Fruit fly (Drosophila melanogaster) whole organism, embryonic: Measurements from ENCODE around the gene CG34427.
A peak's percentile ranks its signal among the peaks of the same experiment; 100 is the strongest.

Source experiments
- Blimp-1 ChIP-seq: fragments of 200-800 bp; sonication (Bioruptor generic); optimal IDR thresholded peaks from 3 replicates; lab custom pipeline; 2018; ENCODE audit warnings: missing biosample characterization, missing genetic modification characterization, mild to moderate bottlenecking, moderate library complexity, missing genetic modification reagents
- CG10267 ChIP-seq: fragments of 200-800 bp; sonication (Bioruptor generic); optimal IDR thresholded peaks from 2 replicates; lab custom pipeline; 2018; ENCODE audit warnings: missing biosample characterization, mild to moderate bottlenecking, missing genetic modification characterization, moderate library complexity
- CG10321 ChIP-seq: fragments of 200-800 bp; sonication (Bioruptor generic); IDR thresholded peaks from 2 replicates; pipeline ENCODE4 v1.3.6; 2022; ENCODE audit warnings: missing biosample characterization, missing genetic modification characterization
- CG10431 ChIP-seq: fragments of 200-800 bp; sonication (Bioruptor generic); optimal IDR thresholded peaks from 3 replicates; lab custom pipeline; 2018; ENCODE audit warnings: missing biosample characterization, mild to moderate bottlenecking, missing genetic modification characterization
- CG10979 ChIP-seq: fragments of 200-800 bp; sonication (Bioruptor generic); optimal IDR thresholded peaks from 2 replicates; lab custom pipeline; 2018; ENCODE audit warnings: missing biosample characterization, mild to moderate bottlenecking, missing genetic modification characterization, moderate library complexity
- CG11696 ChIP-seq: fragments of 200-800 bp; sonication (Bioruptor generic); IDR thresholded peaks from 2 replicates; pipeline ENCODE4 v1.3.6; 2022; ENCODE audit warnings: missing biosample characterization, missing genetic modification characterization
- CG12744 ChIP-seq: fragments of 200-800 bp; sonication (Bioruptor generic); optimal IDR thresholded peaks from 2 replicates; lab custom pipeline; 2016; ENCODE audit warnings: missing biosample characterization, missing genetic modification characterization
- CG14441 ChIP-seq: fragments of 200-800 bp; sonication (Bioruptor generic); IDR thresholded peaks from 2 replicates; pipeline ENCODE4 v1.3.6; 2022; ENCODE audit warnings: missing biosample characterization, missing genetic modification characterization
- CG14710 ChIP-seq: fragments of 200-800 bp; sonication (Bioruptor generic); optimal IDR thresholded peaks from 3 replicates; lab custom pipeline; 2019; ENCODE audit warnings: missing biosample characterization, mild to moderate bottlenecking, missing genetic modification characterization, moderate library complexity
- CG15073 ChIP-seq: fragments of 200-800 bp; sonication (Bioruptor generic); optimal IDR thresholded peaks from 2 replicates; lab custom pipeline; 2016; ENCODE audit warnings: missing biosample characterization, missing genetic modification characterization
- CG1647 ChIP-seq: fragments of 200-800 bp; sonication (Bioruptor generic); optimal IDR thresholded peaks from 3 replicates; lab custom pipeline; 2016; ENCODE audit warnings: missing biosample characterization, missing genetic modification characterization
- CG17186 ChIP-seq: fragments of 200-800 bp; sonication (Bioruptor generic); optimal IDR thresholded peaks from 3 replicates; lab custom pipeline; 2017; ENCODE audit warnings: missing biosample characterization, missing genetic modification reagents, missing genetic modification characterization
- CG17802 ChIP-seq: fragments of 200-800 bp; sonication (Bioruptor generic); optimal IDR thresholded peaks from 2 replicates; lab custom pipeline; 2018; ENCODE audit warnings: missing biosample characterization, mild to moderate bottlenecking, missing genetic modification characterization, moderate library complexity
- CG2129 ChIP-seq: fragments of 200-800 bp; sonication (Bioruptor generic); IDR thresholded peaks from 2 replicates; pipeline ENCODE4 v1.3.6; 2022; ENCODE audit warnings: missing biosample characterization, missing genetic modification characterization; ENCODE audit not compliant: partially characterized antibody
- CG4282 ChIP-seq: fragments of 200-800 bp; sonication (Bioruptor generic); optimal IDR thresholded peaks from 2 replicates; lab custom pipeline; 2016; ENCODE audit warnings: missing biosample characterization, missing genetic modification characterization
- CG7271 ChIP-seq: fragments of 200-800 bp; sonication (Bioruptor generic); optimal IDR thresholded peaks from 2 replicates; lab custom pipeline; 2018; ENCODE audit warnings: missing biosample characterization, mild to moderate bottlenecking, missing genetic modification characterization, moderate library complexity
- CG8765 ChIP-seq: fragments of 200-800 bp; sonication (Bioruptor generic); IDR thresholded peaks from 2 replicates; pipeline ENCODE4 v1.3.6; 2022; ENCODE audit warnings: missing biosample characterization, missing genetic modification characterization
- CG9437 ChIP-seq: fragments of 200-800 bp; sonication (Bioruptor generic); optimal IDR thresholded peaks from 2 replicates; lab custom pipeline; 2018; ENCODE audit warnings: missing biosample characterization, mild to moderate bottlenecking, missing genetic modification characterization
- CG9797 ChIP-seq: fragments of 200-800 bp; sonication (Bioruptor generic); optimal IDR thresholded peaks from 3 replicates; lab custom pipeline; 2018; ENCODE audit warnings: missing biosample characterization, mild to moderate bottlenecking, missing genetic modification characterization
- D19A ChIP-seq: fragments of 200-800 bp; optimal IDR thresholded peaks from 3 replicates; lab custom pipeline; 2019; ENCODE audit warnings: missing biosample characterization, mild to moderate bottlenecking, missing genetic modification characterization, moderate library complexity
- Dip2 ChIP-seq: fragments of 200-800 bp; sonication (Bioruptor generic); IDR thresholded peaks from 2 replicates; pipeline ENCODE4 v1.3.6; 2022; ENCODE audit warnings: missing biosample characterization, missing genetic modification characterization
- Dip3 ChIP-seq: fragments of 200-800 bp; sonication (Bioruptor generic); optimal IDR thresholded peaks from 3 replicates; lab custom pipeline; 2016; ENCODE audit warnings: missing biosample characterization, missing genetic modification characterization
- E2f1 ChIP-seq: fragments of 200-800 bp; sonication (Bioruptor generic); IDR thresholded peaks from 2 replicates; pipeline ENCODE4 v1.3.6; 2022; ENCODE audit warnings: missing biosample characterization, missing genetic modification characterization
- Elba2 ChIP-seq: fragments of 200-800 bp; sonication (Bioruptor generic); optimal IDR thresholded peaks from 3 replicates; lab custom pipeline; 2016; ENCODE audit warnings: missing biosample characterization, missing genetic modification characterization
- Fer3 ChIP-seq: fragments of 200-800 bp; sonication (Bioruptor generic); optimal IDR thresholded peaks from 2 replicates; lab custom pipeline; 2018; ENCODE audit warnings: missing biosample characterization, mild to moderate bottlenecking, missing genetic modification characterization, moderate library complexity
- GATAe ChIP-seq: fragments of 200-800 bp; sonication (Bioruptor generic); conservative IDR thresholded peaks from 2 replicates; pipeline ENCODE4 v1.3.6; 2022; ENCODE audit warnings: missing biosample characterization, missing genetic modification characterization
- HmgD ChIP-seq: fragments of 200-800 bp; sonication (Bioruptor generic); optimal IDR thresholded peaks from 3 replicates; lab custom pipeline; 2016; ENCODE audit warnings: missing biosample characterization, missing genetic modification characterization
- Lpt ChIP-seq: fragments of >200 bp; optimal IDR thresholded peaks from 2 replicates; lab custom pipeline; 2018; ENCODE audit warnings: missing biosample characterization, missing genetic modification characterization
- Ravus ChIP-seq: fragments of 200-800 bp; sonication (Bioruptor generic); IDR thresholded peaks from 2 replicates; pipeline ENCODE4 v1.3.6; 2022; ENCODE audit warnings: missing biosample characterization, missing genetic modification characterization
- Xrp1 ChIP-seq: fragments of 200-800 bp; sonication (Bioruptor generic); IDR thresholded peaks from 2 replicates; pipeline ENCODE4 v1.3.6; 2022; ENCODE audit warnings: missing biosample characterization, missing genetic modification characterization
- al ChIP-seq: fragments of 200-800 bp; sonication (Bioruptor generic); IDR thresholded peaks from 2 replicates; pipeline ENCODE4 v1.3.6; 2022; ENCODE audit warnings: missing biosample characterization, missing genetic modification characterization
- ash1 ChIP-seq: fragments of 200-800 bp; sonication (Bioruptor generic); optimal IDR thresholded peaks from 2 replicates; lab custom pipeline; 2018; ENCODE audit warnings: missing biosample characterization, mild to moderate bottlenecking, missing genetic modification characterization
- bsh ChIP-seq, 2 experiments: fragments of 200-800 bp; sonication (Bioruptor generic); optimal IDR thresholded peaks; 2 replicates each; lab custom pipeline; 2017 to 2018; ENCODE audit warnings: mild to moderate bottlenecking in 2 of 2, missing biosample characterization in 2 of 2, missing genetic modification characterization in 2 of 2, moderate library complexity in 1 of 2
- cato ChIP-seq: fragments of 200-800 bp; sonication (Bioruptor generic); optimal IDR thresholded peaks from 2 replicates; lab custom pipeline; 2016; ENCODE audit warnings: missing biosample characterization, missing genetic modification characterization, borderline replicate concordance
- croc ChIP-seq: fragments of 200-800 bp; sonication (Bioruptor generic); conservative IDR thresholded peaks from 3 replicates; pipeline ENCODE4 v1.3.6; 2022; ENCODE audit warnings: missing biosample characterization, missing genetic modification characterization
- disco-r ChIP-seq: fragments of 200-800 bp; sonication (Bioruptor generic); optimal IDR thresholded peaks from 2 replicates; lab custom pipeline; 2016; ENCODE audit warnings: missing biosample characterization, missing genetic modification characterization
- esg ChIP-seq: fragments of 200-800 bp; sonication (Bioruptor generic); conservative IDR thresholded peaks from 2 replicates; pipeline ENCODE4 v1.3.6; 2022; ENCODE audit warnings: missing biosample characterization, missing genetic modification characterization
- fd64A ChIP-seq: fragments of 200-800 bp; sonication (Bioruptor generic); optimal IDR thresholded peaks from 3 replicates; lab custom pipeline; 2018; ENCODE audit warnings: missing biosample characterization, mild to moderate bottlenecking, missing genetic modification characterization
- gfzf ChIP-seq: fragments of 200-800 bp; sonication (Bioruptor generic); optimal IDR thresholded peaks from 2 replicates; lab custom pipeline; 2016; ENCODE audit warnings: missing biosample characterization, mild to moderate bottlenecking, missing genetic modification characterization, moderate library complexity
- grn ChIP-seq: fragments of 200-800 bp; sonication (Bioruptor generic); optimal IDR thresholded peaks from 3 replicates; lab custom pipeline; 2017; ENCODE audit warnings: missing biosample characterization, missing genetic modification characterization
- lov ChIP-seq, 2 experiments: fragments of 200-800 bp in 1 of 2; fragments of >200 bp in 1 of 2; sonication (Bioruptor generic) in 1 of 2; IDR thresholded peaks in 1 of 2; optimal IDR thresholded peaks in 1 of 2; 2 replicates in 1 of 2; 3 replicates in 1 of 2; pipeline versions ENCODE4 v1.3.6 to Lab custom; 2017 to 2022; ENCODE audit warnings: missing biosample characterization in 1 of 2, missing genetic modification characterization in 1 of 2
- oc ChIP-seq: fragments of 200-800 bp; sonication (Bioruptor generic); optimal IDR thresholded peaks from 2 replicates; lab custom pipeline; 2018; ENCODE audit warnings: missing biosample characterization, mild to moderate bottlenecking, missing genetic modification characterization, moderate library complexity
- pb ChIP-seq: fragments of 200-800 bp; sonication (Bioruptor generic); optimal IDR thresholded peaks from 3 replicates; lab custom pipeline; 2016; ENCODE audit warnings: missing biosample characterization, missing genetic modification characterization
- phol ChIP-seq: fragments of 200-800 bp; sonication (Bioruptor generic); optimal IDR thresholded peaks from 3 replicates; lab custom pipeline; 2018; ENCODE audit warnings: missing biosample characterization, mild to moderate bottlenecking, missing genetic modification characterization, moderate library complexity
- ranshi ChIP-seq: fragments of 200-800 bp; sonication (Bioruptor generic); IDR thresholded peaks from 2 replicates; pipeline ENCODE4 v1.3.6; 2022; ENCODE audit warnings: missing biosample characterization, missing genetic modification characterization
- sisA ChIP-seq: fragments of 200-800 bp; sonication (Bioruptor generic); IDR thresholded peaks from 2 replicates; pipeline ENCODE4 v1.3.6; 2022; ENCODE audit warnings: missing biosample characterization, missing genetic modification characterization
- tio ChIP-seq: fragments of 200-800 bp; sonication (Bioruptor generic); optimal IDR thresholded peaks from 2 replicates; lab custom pipeline; 2017; ENCODE audit warnings: missing biosample characterization, missing genetic modification characterization, inconsistent platforms
- zen ChIP-seq: fragments of 200-800 bp; sonication (Bioruptor generic); optimal IDR thresholded peaks from 3 replicates; lab custom pipeline; 2018; ENCODE audit warnings: missing biosample characterization, mild to moderate bottlenecking, missing genetic modification characterization, moderate library complexity

The CG34427 gene

DNA sequence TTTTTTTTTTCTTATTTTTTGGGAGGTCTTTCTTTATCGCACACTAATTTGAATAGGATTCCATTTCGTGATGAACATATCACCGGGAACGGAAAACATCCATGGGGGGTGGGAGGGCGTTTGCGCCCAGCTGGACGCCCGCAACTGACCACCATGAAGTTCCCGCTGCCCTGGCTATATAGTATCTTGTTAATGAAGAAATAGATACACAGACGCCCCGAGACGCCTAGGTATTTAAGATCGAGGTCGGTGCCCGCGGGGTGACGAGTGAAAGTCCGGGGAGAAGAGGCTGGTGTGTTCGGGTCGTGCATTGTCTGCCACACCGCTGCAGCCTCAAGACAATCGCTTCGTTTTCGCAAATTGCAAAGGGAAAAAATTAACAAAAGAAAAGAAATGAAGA, 21.5 kb downstream of the CG34427 start (continued):
- TF ChIP-seq Ravus (GFP tag; lab: Robert Waterston, UW): no peak
- TF ChIP-seq Lpt (GFP tag; lab: Kevin White, UChicago): no peak
- no peak for TF ChIP-seq pb (GFP tag; lab: Kevin White, UChicago)
- no peak for TF ChIP-seq CG7271 (tag; lab: Kevin White, UChicago)
- TF ChIP-seq CG17802: peak; percentile 13
- TF ChIP-seq CG14441 (GFP tag; lab: Robert Waterston, UW): no peak
- peak; percentile 36 for TF ChIP-seq Blimp-1 (GFP tag; lab: Kevin White, UChicago)
- TF ChIP-seq Dip2: no peak
- TF ChIP-seq zen (tag; lab: Kevin White, UChicago): peak; percentile 94
- no peak for TF ChIP-seq D19A (tag; lab: Kevin White, UChicago)
- no peak for TF ChIP-seq phol

- peak; percentile 7 for TF ChIP-seq CG10267 (tag; lab: Kevin White, UChicago)
- peak; percentile 63 for TF ChIP-seq CG4282
- no peak for TF ChIP-seq sisA (GFP tag; lab: Robert Waterston, UW)
- peak; percentile 26 for TF ChIP-seq CG10979 (tag; lab: Kevin White, UChicago)
- TF ChIP-seq CG17186 (GFP tag; lab: Kevin White, UChicago): no peak
- TF ChIP-seq Lpt (GFP tag; lab: Kevin White, UChicago): no peak
- no peak for TF ChIP-seq CG10431 (GFP tag; lab: Kevin White, UChicago)
- TF ChIP-seq CG14710 (tag; lab: Kevin White, UChicago): no peak
- no peak for TF ChIP-seq croc (GFP tag; lab: Robert Waterston, UW)
- no peak for TF ChIP-seq Dip3
- 0 out of 2 replicates have a peak, but pooled peaks have one; percentile 19 for TF ChIP-seq Xrp1
- TF ChIP-seq oc (tag; lab: Kevin White, UChicago): no peak
- no peak for TF ChIP-seq lov (optimal IDR thresholded peaks at IDR 0.05; lab: Kevin White, UChicago)
- TF ChIP-seq lov (GFP tag; IDR thresholded peaks at IDR 0.05; lab: Robert Waterston, UW): peak; percentile 63; the same call in 2 of the 3 replicates
- no peak for TF ChIP-seq CG9437 (GFP tag; lab: Kevin White, UChicago)
- no peak for TF ChIP-seq E2f1 (GFP tag; lab: Robert Waterston, UW)
- TF ChIP-seq disco-r (GFP tag; lab: Kevin White, UChicago): no peak
- no peak for TF ChIP-seq ash1
- no peak for TF ChIP-seq CG2129 (GFP tag; lab: Robert Waterston, UW)
- TF ChIP-seq HmgD: peak; percentile 13
- peak; percentile 62 for TF ChIP-seq grn (GFP tag; lab: Kevin White, UChicago)
- no peak for TF ChIP-seq esg
- TF ChIP-seq bsh (GFP tag; optimal IDR thresholded peaks at IDR 0.05; lab: Kevin White, UChicago): peak in 1 of 2 experiments; percentile 13
- no peak; the same call in 1 of the 2 replicates for TF ChIP-seq CG10321 (GFP tag; lab: Robert Waterston, UW)
- TF ChIP-seq GATAe (GFP tag; lab: Robert Waterston, UW): no peak
- no peak for TF ChIP-seq tio
- TF ChIP-seq CG11696: 0 out of 2 replicates have a peak, but pooled peaks have one; percentile 40
- TF ChIP-seq Elba2 (GFP tag; lab: Kevin White, UChicago): no peak
- peak; percentile 36 for TF ChIP-seq CG12744 (GFP tag; lab: Kevin White, UChicago)
- TF ChIP-seq ranshi (GFP tag; lab: Robert Waterston, UW): no peak
- no peak for TF ChIP-seq al (GFP tag; lab: Robert Waterston, UW)
- no peak for TF ChIP-seq CG8765 (GFP tag; lab: Robert Waterston, UW)
- TF ChIP-seq fd64A (GFP tag; lab: Kevin White, UChicago): peak; percentile 15
- TF ChIP-seq gfzf (GFP tag; lab: Kevin White, UChicago): no peak
- TF ChIP-seq CG1647 (GFP tag; lab: Kevin White, UChicago): no peak
- no peak for TF ChIP-seq CG15073
- no peak for TF ChIP-seq Fer3 (tag; lab: Kevin White, UChicago)
- no peak for TF ChIP-seq cato (GFP tag; lab: Kevin White, UChicago)
- TF ChIP-seq CG9797 (GFP tag; lab: Kevin White, UChicago): no peak
Measured at dm6 chr3L:8827133-8827867, 22.7 kb downstream of the CG34427 start, which contains the start of gene dally. Gene dally, plus strand, starts transcription at chr3L:8827505.
